Worm (Caenorhabditis elegans): Measurements from ENCODE around the gene ndua-12.
"Not testable (repeated sequence)": the region's sequence is repeated elsewhere in the genome, so short reads cannot be mapped to it uniquely, and the experiment has no call there.

The ndua-12 gene

ce11 chrIV:2719734-2720133 lies at the start of gene ndua-12:
TSS of gene ndua-12 (minus strand) at chrIV:2719834.
- TF ChIP-seq W03F9.2, dao-5, him-1 (tag; optimal IDR thresholded peaks at IDR 0.05): not testable (repeated sequence)

ce11 chrIV:2765048-2765708 lies 45.5 kb upstream of the ndua-12 start:
- TF ChIP-seq W03F9.2 (tag; optimal IDR thresholded peaks at IDR 0.05) (no peak), him-1 (tag; optimal IDR thresholded peaks at IDR 0.05) (no peak), dao-5 (tag; optimal IDR thresholded peaks at IDR 0.05) (no peak)

ce11 chrIV:2764160-2764559 lies 44.5 kb upstream of the ndua-12 start:
- TF ChIP-seq him-1 (tag; optimal IDR thresholded peaks at IDR 0.05) (no peak), W03F9.2 (tag; optimal IDR thresholded peaks at IDR 0.05) (no peak), dao-5 (tag; optimal IDR thresholded peaks at IDR 0.05) (no peak)

- TF ChIP-seq W03F9.2 (tag; optimal IDR thresholded peaks at IDR 0.05) (no peak), dao-5 (tag; optimal IDR thresholded peaks at IDR 0.05) (no peak), him-1 (tag; optimal IDR thresholded peaks at IDR 0.05) (no peak)
These were observed 42.7 kb upstream of the ndua-12 start, which contains the start of gene Y54G2A.77 for ce11 chrIV:2762380-2762779. TSS of gene Y54G2A.77 (plus strand) at chrIV:2762680.

- TF ChIP-seq dao-5 (tag; optimal IDR thresholded peaks at IDR 0.05) (no peak), W03F9.2 (tag; optimal IDR thresholded peaks at IDR 0.05) (no peak), him-1 (tag; optimal IDR thresholded peaks at IDR 0.05) (no peak)
These were observed 41.8 kb upstream of the ndua-12 start for ce11 chrIV:2761477-2761876.

- TF ChIP-seq him-1 (tag; optimal IDR thresholded peaks at IDR 0.05), result no peak
- no peak for TF ChIP-seq dao-5 (tag; optimal IDR thresholded peaks at IDR 0.05)
- TF ChIP-seq W03F9.2 (tag; optimal IDR thresholded peaks at IDR 0.05), result no peak
These were observed 39.5 kb upstream of the ndua-12 start, which contains the start of gene Y54G2A.38 for ce11 chrIV:2759163-2759562. TSS of gene Y54G2A.38 (plus strand) at chrIV:2759463.

- TF ChIP-seq dao-5 (tag; optimal IDR thresholded peaks at IDR 0.05) (no peak), him-1 (tag; optimal IDR thresholded peaks at IDR 0.05) (no peak), W03F9.2 (tag; optimal IDR thresholded peaks at IDR 0.05) (no peak)
These were observed 38.4 kb upstream of the ndua-12 start for ce11 chrIV:2758079-2758478.

ce11 chrIV:2753541-2753940 lies 33.9 kb upstream of the ndua-12 start:
- TF ChIP-seq him-1 (tag; optimal IDR thresholded peaks at IDR 0.05) (no peak), W03F9.2 (tag; optimal IDR thresholded peaks at IDR 0.05) (no peak), dao-5 (tag; optimal IDR thresholded peaks at IDR 0.05) (no peak)

- TF ChIP-seq him-1 (tag; optimal IDR thresholded peaks at IDR 0.05) (no peak), W03F9.2 (tag; optimal IDR thresholded peaks at IDR 0.05) (no peak), dao-5 (tag; optimal IDR thresholded peaks at IDR 0.05) (no peak)
These were observed 31.9 kb upstream of the ndua-12 start, which contains the start of gene Y54G2A.41 for ce11 chrIV:2751568-2751967. TSS of gene Y54G2A.41 (plus strand) at chrIV:2751868.

- TF ChIP-seq him-1 (tag; optimal IDR thresholded peaks at IDR 0.05), result no peak
- no peak for TF ChIP-seq W03F9.2 (tag; optimal IDR thresholded peaks at IDR 0.05)
- TF ChIP-seq dao-5 (tag; optimal IDR thresholded peaks at IDR 0.05), result no peak
These were observed 31.0 kb upstream of the ndua-12 start for ce11 chrIV:2750607-2751006.

ce11 chrIV:2748863-2749451 lies 29.3 kb upstream of the ndua-12 start:
- no peak for TF ChIP-seq dao-5 (tag; optimal IDR thresholded peaks at IDR 0.05)
- no peak for TF ChIP-seq him-1 (tag; optimal IDR thresholded peaks at IDR 0.05)
- no peak for TF ChIP-seq W03F9.2 (tag; optimal IDR thresholded peaks at IDR 0.05)

- no peak for TF ChIP-seq him-1 (tag; optimal IDR thresholded peaks at IDR 0.05)
- no peak for TF ChIP-seq W03F9.2 (tag; optimal IDR thresholded peaks at IDR 0.05)
- no peak for TF ChIP-seq dao-5 (tag; optimal IDR thresholded peaks at IDR 0.05)
These were observed 27.9 kb upstream of the ndua-12 start for ce11 chrIV:2747385-2748007.

ce11 chrIV:2742470-2743044 lies 22.9 kb upstream of the ndua-12 start, which contains the start of gene nhr-277:
TSS of gene nhr-277 (plus strand) at chrIV:2742994.
- TF ChIP-seq him-1 (tag; optimal IDR thresholded peaks at IDR 0.05), result no peak
- TF ChIP-seq W03F9.2 (tag; optimal IDR thresholded peaks at IDR 0.05), result no peak

ce11 chrIV:2738466-2738865 lies 18.8 kb upstream of the ndua-12 start:
- no peak for TF ChIP-seq dao-5 (tag; optimal IDR thresholded peaks at IDR 0.05)
- no peak for TF ChIP-seq W03F9.2 (tag; optimal IDR thresholded peaks at IDR 0.05)
- TF ChIP-seq him-1 (tag; optimal IDR thresholded peaks at IDR 0.05), result no peak

Measured in whole organism, L4/young adult.